Fruit fly (Drosophila melanogaster): Measurements from ENCODE around the gene Boh2.

Boh2 gene

DNA sequence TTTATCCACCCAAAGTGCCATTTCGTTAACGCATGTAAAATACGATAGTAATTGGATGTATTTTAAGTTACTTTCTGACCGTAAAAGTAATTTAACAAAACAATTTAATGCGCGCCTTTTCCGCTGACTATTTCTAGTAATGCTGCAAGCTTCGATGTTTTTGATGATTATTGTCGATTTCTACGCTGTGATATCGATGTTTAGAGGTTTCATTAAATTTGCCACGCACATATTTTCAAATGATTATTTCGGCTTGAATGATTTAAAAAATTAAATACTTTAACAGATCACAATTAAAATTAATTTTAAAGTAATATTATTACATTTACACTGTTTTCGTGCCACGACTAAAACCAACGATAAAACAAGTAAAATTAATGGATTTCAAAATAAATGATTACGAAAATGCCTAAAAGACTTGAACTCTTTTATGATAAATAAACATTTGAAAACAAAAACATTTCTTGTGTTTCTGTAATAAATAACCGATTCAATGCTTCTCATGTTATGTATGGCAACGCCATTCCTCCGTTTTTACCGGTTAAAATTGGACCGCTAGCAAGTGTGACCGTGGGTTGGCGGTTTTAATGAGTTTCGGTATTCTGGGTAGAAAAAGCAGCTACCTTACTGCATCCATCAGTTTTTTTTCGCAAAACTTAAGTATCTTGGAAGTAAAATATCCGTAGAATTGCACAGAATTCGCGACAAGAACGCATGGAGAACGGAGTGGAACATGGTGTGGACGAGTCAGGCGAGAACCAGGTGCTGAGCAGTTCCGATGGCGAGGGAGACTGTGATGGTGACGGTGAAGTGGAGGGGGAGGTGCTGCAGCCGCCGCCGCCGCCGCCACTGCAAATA, 48.5 kb upstream of the Boh2 start, which contains the start of the genes RfC38 and CG4751 (continued):
- no peak for TF ChIP-seq Sox102F (GFP tag; optimal IDR thresholded peaks at IDR 0.05)
- peak; percentile 72 for TF ChIP-seq Scr (GFP tag; IDR thresholded peaks at IDR 0.05; ENCODE audit: partially characterized antibody)
- TF ChIP-seq CG30431 (GFP tag; optimal IDR thresholded peaks at IDR 0.05), result no peak
- TF ChIP-seq CG14014 (GFP tag; IDR thresholded peaks at IDR 0.05), result no peak
- TF ChIP-seq pum (GFP tag; optimal IDR thresholded peaks at IDR 0.05), result no peak
- no peak for TF ChIP-seq CG10959 (GFP tag; IDR thresholded peaks at IDR 0.05)
- no peak for TF ChIP-seq hth (optimal IDR thresholded peaks at IDR 0.05)
- TF ChIP-seq HLH54F (GFP tag; optimal IDR thresholded peaks at IDR 0.05), result no peak
- TF ChIP-seq MBD-R2 (GFP tag; IDR thresholded peaks at IDR 0.05), result peak; percentile 74
- TF ChIP-seq dan (GFP tag; IDR thresholded peaks at IDR 0.05), result no peak
- no peak for TF ChIP-seq CG12155 (GFP tag; optimal IDR thresholded peaks at IDR 0.05)
- TF ChIP-seq BtbVII (GFP tag; optimal IDR thresholded peaks at IDR 0.05), result no peak
- no peak for TF ChIP-seq z (GFP tag; IDR thresholded peaks at IDR 0.05)
- TF ChIP-seq nom (GFP tag; optimal IDR thresholded peaks at IDR 0.05), result no peak
- TF ChIP-seq bsh (GFP tag; optimal IDR thresholded peaks at IDR 0.05), result no peak
- TF ChIP-seq CG10209 (GFP tag; optimal IDR thresholded peaks at IDR 0.05), result no peak
- no peak for TF ChIP-seq CG12236 (GFP tag; optimal IDR thresholded peaks at IDR 0.05)
- no peak for TF ChIP-seq CG17568 (GFP tag; optimal IDR thresholded peaks at IDR 0.05)
- TF ChIP-seq sr (GFP tag; IDR thresholded peaks at IDR 0.05), result no peak
- TF ChIP-seq Ets97D (GFP tag; optimal IDR thresholded peaks at IDR 0.05), result peak; percentile 50
- TF ChIP-seq Rx (GFP tag; IDR thresholded peaks at IDR 0.05), result no peak
- TF ChIP-seq CG11560 (tag; IDR thresholded peaks at IDR 0.05), result no peak
- no peak for TF ChIP-seq Sox100B (GFP tag; optimal IDR thresholded peaks at IDR 0.05)
- no peak for TF ChIP-seq CG4730 (GFP tag; IDR thresholded peaks at IDR 0.05)
- TF ChIP-seq CG13624 (GFP tag; optimal IDR thresholded peaks at IDR 0.05), result no peak
- TF ChIP-seq shn (GFP tag; optimal IDR thresholded peaks at IDR 0.05), result no peak
- no peak for TF ChIP-seq eyg (GFP tag; optimal IDR thresholded peaks at IDR 0.05)
- no peak for TF ChIP-seq dm (GFP tag; optimal IDR thresholded peaks at IDR 0.05)
- peak; percentile 7 for TF ChIP-seq NfI (GFP tag; optimal IDR thresholded peaks at IDR 0.05)
- TF ChIP-seq Antp (GFP tag; optimal IDR thresholded peaks at IDR 0.05), result no peak
- TF ChIP-seq BEAF-32 (GFP tag; optimal IDR thresholded peaks at IDR 0.05), result peak; percentile 73
- TF ChIP-seq CG6813 (GFP tag; optimal IDR thresholded peaks at IDR 0.05), result no peak
- no peak for TF ChIP-seq jigr1 (GFP tag; IDR thresholded peaks at IDR 0.05)
- no peak for TF ChIP-seq Mrtf (GFP tag; IDR thresholded peaks at IDR 0.05)
- no peak for TF ChIP-seq lab (GFP tag; optimal IDR thresholded peaks at IDR 0.05)
- no peak for TF ChIP-seq CG8281 (tag; optimal IDR thresholded peaks at IDR 0.05)
- TF ChIP-seq Bdp1 (GFP tag; optimal IDR thresholded peaks at IDR 0.05), result no peak
- no peak for TF ChIP-seq CG11456 (GFP tag; IDR thresholded peaks at IDR 0.05)
- TF ChIP-seq Fer1 (GFP tag; optimal IDR thresholded peaks at IDR 0.05), result no peak
- no peak for TF ChIP-seq CG16815 (GFP tag; optimal IDR thresholded peaks at IDR 0.05)
- TF ChIP-seq CG18619 (GFP tag; optimal IDR thresholded peaks at IDR 0.05), result no peak
- TF ChIP-seq CG3407 (GFP tag; optimal IDR thresholded peaks at IDR 0.05), result no peak
- TF ChIP-seq CG8944 (GFP tag; optimal IDR thresholded peaks at IDR 0.05), result no peak
- TF ChIP-seq abd-A (tag; optimal IDR thresholded peaks at IDR 0.05), result no peak
- TF ChIP-seq CG6854 (GFP tag; optimal IDR thresholded peaks at IDR 0.05), result no peak
- TF ChIP-seq ftz-f1 (GFP tag; optimal IDR thresholded peaks at IDR 0.05), result no peak
- no peak for TF ChIP-seq lbe (GFP tag; optimal IDR thresholded peaks at IDR 0.05)
- no peak for TF ChIP-seq CG7271 (tag; optimal IDR thresholded peaks at IDR 0.05)
- peak; percentile 48 for TF ChIP-seq stwl (tag; optimal IDR thresholded peaks at IDR 0.05)
- no peak for TF ChIP-seq sim (GFP tag; IDR thresholded peaks at IDR 0.05)

All from whole organism, embryonic.